Worm (Caenorhabditis elegans): ENCODE results near the gene vha-6.

- TF ChIP-seq ztf-11 (tag; optimal IDR thresholded peaks at IDR 0.05), result no peak
- TF ChIP-seq nhr-11 (tag; optimal IDR thresholded peaks at IDR 0.05), result no peak
- TF ChIP-seq snpc-4 (tag; optimal IDR thresholded peaks at IDR 0.05), result no peak
- no peak for TF ChIP-seq mdl-1 (tag; optimal IDR thresholded peaks at IDR 0.05)
- TF ChIP-seq Y48G9A.11 (GFP tag; IDR thresholded peaks at IDR 0.05), result no peak
- no peak for TF ChIP-seq fkh-10 (GFP tag; optimal IDR thresholded peaks at IDR 0.05)
These were observed 17.5 kb upstream of the vha-6 start for ce11 chrII:11455715-11456114.

Data from whole organism, L4 larva.